Worm (Caenorhabditis elegans) whole organism, L2 larva: ENCODE results near the gene Y34B4A.10.
A peak's percentile ranks its signal among the peaks of the same experiment; 100 is the strongest.

Experiments used
- C34F6.9 ChIP-seq: fragments of 150-350 bp; optimal IDR thresholded peaks from 2 replicates; lab custom pipeline; 2014; ENCODE audit warnings: missing biosample characterization, missing genetic modification characterization
- R02D3.7 ChIP-seq: fragments of 150-350 bp; optimal IDR thresholded peaks from 2 replicates; lab custom pipeline; 2014; ENCODE audit warnings: missing biosample characterization, missing genetic modification characterization
- Y55F3AM.14 ChIP-seq: fragments of 200-800 bp; sonication (Bioruptor generic); optimal IDR thresholded peaks from 2 replicates; lab custom pipeline; 2018; ENCODE audit warnings: mild to moderate bottlenecking, missing genetic modification characterization, missing compliant biosample characterization
- alr-1 ChIP-seq: fragments of 150-350 bp; optimal IDR thresholded peaks from 2 replicates; lab custom pipeline; 2014; ENCODE audit warnings: missing biosample characterization, missing genetic modification characterization
- aly-2 ChIP-seq: fragments of 150-350 bp; optimal IDR thresholded peaks from 2 replicates; lab custom pipeline; 2014; ENCODE audit warnings: missing biosample characterization, missing genetic modification characterization
- ama-1 ChIP-seq: fragments of 150-350 bp; optimal IDR thresholded peaks from 2 replicates; lab custom pipeline; 2018; ENCODE audit warnings: inconsistent platforms
- blmp-1 ChIP-seq: sonication (generic microtip); optimal IDR thresholded peaks from 2 replicates; lab custom pipeline; 2017; ENCODE audit warnings: missing genetic modification characterization, mild to moderate bottlenecking, missing compliant biosample characterization, antibody characterized with exemption, moderate library complexity; ENCODE audit not compliant: insufficient read depth
- crh-2 ChIP-seq: sonication (generic microtip); optimal IDR thresholded peaks from 2 replicates; lab custom pipeline; 2017; ENCODE audit warnings: missing biosample characterization, missing genetic modification characterization
- dmd-4 ChIP-seq: sonication (generic microtip); optimal IDR thresholded peaks from 2 replicates; lab custom pipeline; 2017; ENCODE audit warnings: missing biosample characterization, missing genetic modification characterization
- elt-1 ChIP-seq: fragments of 150-350 bp; optimal IDR thresholded peaks from 2 replicates; lab custom pipeline; 2014; ENCODE audit warnings: missing biosample characterization, missing genetic modification characterization
- elt-3 ChIP-seq: sonication (generic microtip); optimal IDR thresholded peaks from 2 replicates; lab custom pipeline; 2017; ENCODE audit warnings: missing biosample characterization, missing genetic modification characterization
- fos-1 ChIP-seq: fragments of 150-350 bp; optimal IDR thresholded peaks from 2 replicates; lab custom pipeline; 2014; ENCODE audit warnings: missing biosample characterization, missing genetic modification characterization
- gmeb-1 ChIP-seq: fragments of 150-350 bp; optimal IDR thresholded peaks from 2 replicates; lab custom pipeline; 2014; ENCODE audit warnings: missing biosample characterization, missing genetic modification characterization
- lin-11 ChIP-seq: fragments of 150-350 bp; sonication (generic microtip); optimal IDR thresholded peaks from 2 replicates; lab custom pipeline; 2014; ENCODE audit warnings: missing biosample characterization, missing genetic modification characterization, inconsistent platforms, mixed read lengths
- lin-39 ChIP-seq: fragments of 150-350 bp; optimal IDR thresholded peaks from 2 replicates; lab custom pipeline; 2014; ENCODE audit warnings: missing biosample characterization, missing genetic modification reagents, missing genetic modification characterization
- mbf-1 ChIP-seq: sonication (generic microtip); optimal IDR thresholded peaks from 2 replicates; lab custom pipeline; 2017; ENCODE audit warnings: missing biosample characterization, missing genetic modification characterization
- mdl-1 ChIP-seq, 2 experiments: fragments of 150-350 bp in 1 of 2; sonication (generic microtip) in 1 of 2; optimal IDR thresholded peaks; 2 replicates each; lab custom pipeline; 2017; ENCODE audit warnings: missing biosample characterization in 2 of 2, missing genetic modification characterization in 2 of 2
- nhr-129 ChIP-seq: fragments of 150-350 bp; optimal IDR thresholded peaks from 2 replicates; lab custom pipeline; 2014; ENCODE audit warnings: missing biosample characterization, missing genetic modification characterization
- nhr-21 ChIP-seq: fragments of 150-350 bp; optimal IDR thresholded peaks from 2 replicates; lab custom pipeline; 2014; ENCODE audit warnings: missing biosample characterization, missing genetic modification characterization
- nhr-23 ChIP-seq: fragments of 150-350 bp; optimal IDR thresholded peaks from 2 replicates; lab custom pipeline; 2014; ENCODE audit warnings: missing biosample characterization, missing genetic modification reagents, missing genetic modification characterization
- nhr-237 ChIP-seq: fragments of 150-350 bp; optimal IDR thresholded peaks from 2 replicates; lab custom pipeline; 2014; ENCODE audit warnings: missing biosample characterization, missing genetic modification characterization
- nhr-25 ChIP-seq: fragments of 150-350 bp; sonication (generic microtip); optimal IDR thresholded peaks from 3 replicates; lab custom pipeline; 2014; ENCODE audit warnings: missing biosample characterization, missing genetic modification characterization
- nhr-6 ChIP-seq: fragments of 150-350 bp; optimal IDR thresholded peaks from 2 replicates; lab custom pipeline; 2014; ENCODE audit warnings: missing biosample characterization, missing genetic modification characterization
- sem-4 ChIP-seq: fragments of 150-350 bp; optimal IDR thresholded peaks from 2 replicates; lab custom pipeline; 2014; ENCODE audit warnings: missing biosample characterization, missing genetic modification reagents, missing genetic modification characterization
- skn-1 ChIP-seq: sonication (generic microtip); optimal IDR thresholded peaks from 2 replicates; lab custom pipeline; 2017; ENCODE audit warnings: missing biosample characterization, missing genetic modification characterization
- sma-3 ChIP-seq: sonication (generic microtip); optimal IDR thresholded peaks from 2 replicates; lab custom pipeline; 2016; ENCODE audit warnings: missing genetic modification reagents, missing genetic modification characterization, missing compliant biosample characterization
- sma-9 ChIP-seq, 2 experiments: fragments of 150-350 bp in 1 of 2; sonication (generic microtip) in 1 of 2; optimal IDR thresholded peaks; 2 replicates each; lab custom pipeline; 2014 to 2016; ENCODE audit warnings: missing genetic modification characterization in 2 of 2, mild to moderate bottlenecking in 1 of 2, missing biosample characterization in 1 of 2, missing compliant biosample characterization in 1 of 2, missing genetic modification reagents in 1 of 2, moderate library complexity in 1 of 2
- snpc-4 ChIP-seq: fragments of 150-350 bp; optimal IDR thresholded peaks from 2 replicates; lab custom pipeline; 2014; ENCODE audit warnings: missing biosample characterization, missing genetic modification characterization
- unc-39 ChIP-seq: fragments of 150-350 bp; optimal IDR thresholded peaks from 2 replicates; lab custom pipeline; 2014; ENCODE audit warnings: missing biosample characterization, missing genetic modification characterization
- unc-55 ChIP-seq: fragments of 150-350 bp; sonication (generic microtip); optimal IDR thresholded peaks from 3 replicates; lab custom pipeline; 2014; ENCODE audit warnings: missing biosample characterization, missing genetic modification reagents, missing genetic modification characterization
- unc-62 ChIP-seq: fragments of 150-350 bp; optimal IDR thresholded peaks from 2 replicates; lab custom pipeline; 2014; ENCODE audit warnings: missing biosample characterization, missing genetic modification reagents, missing genetic modification characterization
- zag-1 ChIP-seq: fragments of 150-350 bp; optimal IDR thresholded peaks from 2 replicates; lab custom pipeline; 2014; ENCODE audit warnings: missing biosample characterization, missing genetic modification characterization
- ztf-1 ChIP-seq: fragments of 200-800 bp; sonication (Bioruptor generic); conservative IDR thresholded peaks from 2 replicates; pipeline ENCODE4 v1.3.6; 2022; ENCODE audit warnings: missing genetic modification characterization, missing compliant biosample characterization

Gene Y34B4A.10

ce11 chrX:5249603-5250002 is at the start of gene Y34B4A.10:
Y34B4A.10 (plus strand) TSS chrX:5249903.
- TF ChIP-seq unc-62 (no peak), Y55F3AM.14 (GFP tag; lab: Kevin White, UChicago) (no peak), elt-1 (tag; lab: Kevin White, UChicago) (no peak), snpc-4 (tag; lab: Kevin White, UChicago) (no peak), nhr-237 (tag; lab: Kevin White, UChicago) (no peak), C34F6.9 (tag; lab: Kevin White, UChicago) (no peak), lin-11 (tag; lab: Kevin White, UChicago) (no peak), nhr-6 (no peak), ztf-1 (no peak), skn-1 (tag; lab: Kevin White, UChicago) (no peak), zag-1 (tag; lab: Kevin White, UChicago) (no peak), unc-55 (GFP tag; lab: Kevin White, UChicago) (no peak), sem-4 (tag; lab: Kevin White, UChicago) (no peak), nhr-23 (tag; lab: Kevin White, UChicago) (no peak), ama-1 (lab: Kevin White, UChicago) (no peak), blmp-1 (no peak), alr-1 (no peak), fos-1 (tag; lab: Kevin White, UChicago) (no peak), R02D3.7 (tag; lab: Kevin White, UChicago) (no peak), dmd-4 (tag; lab: Kevin White, UChicago) (no peak)
- TF ChIP-seq, all 48 proteins: peak for 0

DNA sequence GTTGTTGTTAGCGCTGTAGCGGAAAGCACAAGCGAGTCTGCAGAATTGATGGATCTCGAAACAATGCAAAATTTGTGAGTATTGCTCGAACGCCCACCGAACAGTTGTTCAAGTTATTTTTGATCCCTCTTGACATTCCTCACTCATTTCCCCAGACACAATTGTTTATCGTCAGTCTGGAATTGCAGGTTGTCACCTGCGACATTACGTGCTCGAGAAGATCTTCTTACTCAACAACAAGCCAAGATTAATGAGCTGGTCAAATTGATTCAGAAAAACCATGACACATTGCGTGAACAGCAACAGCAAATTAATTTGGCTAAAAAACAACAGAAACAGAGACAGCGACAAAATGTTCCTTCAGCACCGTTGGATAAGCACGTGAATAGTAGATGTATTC is 47.8 kb upstream of the Y34B4A.10 start:
- TF ChIP-seq C34F6.9 (tag; lab: Kevin White, UChicago) (no peak), mdl-1 (tag; optimal IDR thresholded peaks at IDR 0.05; lab: Kevin White, UChicago) (no peak), mbf-1 (tag; lab: Kevin White, UChicago) (no peak), nhr-25 (tag; lab: Kevin White, UChicago) (no peak), blmp-1 (no peak), elt-3 (tag; lab: Kevin White, UChicago) (no peak), sma-3 (GFP tag; lab: Kevin White, UChicago) (no peak), zag-1 (tag; lab: Kevin White, UChicago) (no peak), R02D3.7 (tag; lab: Kevin White, UChicago) (no peak)

DNA sequence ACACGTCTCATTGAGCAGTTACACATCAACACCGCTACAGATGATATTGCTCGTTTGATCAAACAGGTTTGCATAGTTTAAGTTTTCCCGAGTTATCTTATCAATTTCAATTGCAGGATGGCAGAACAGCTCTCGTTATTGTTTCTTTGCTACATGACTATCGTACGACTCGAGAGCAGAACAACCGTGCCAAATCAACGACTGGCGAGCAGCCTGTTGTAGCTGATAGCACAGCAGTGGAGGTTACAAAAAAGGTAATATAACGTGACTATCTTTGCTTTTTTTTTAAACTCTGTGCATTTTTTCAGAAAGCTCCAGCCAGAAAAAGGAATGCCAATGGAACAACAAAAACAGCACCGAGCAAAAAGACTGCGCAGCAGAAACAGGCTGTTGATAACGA is 47.3 kb upstream of the Y34B4A.10 start:
- TF ChIP-seq fos-1 (tag; lab: Kevin White, UChicago) (peak; percentile 43), skn-1 (tag; lab: Kevin White, UChicago) (no peak)

ce11 chrX:5202923-5203322 is 46.8 kb upstream of the Y34B4A.10 start:
- no peak for TF ChIP-seq crh-2 (tag; lab: Kevin White, UChicago)
- TF ChIP-seq nhr-237 (tag; lab: Kevin White, UChicago) = no peak
- TF ChIP-seq lin-39 = no peak
- no peak for TF ChIP-seq R02D3.7 (tag; lab: Kevin White, UChicago)
- TF ChIP-seq sma-3 (GFP tag; lab: Kevin White, UChicago) = no peak
- TF ChIP-seq nhr-21 (tag; lab: Kevin White, UChicago) = no peak
- no peak for TF ChIP-seq unc-39
- no peak for TF ChIP-seq alr-1
- no peak for TF ChIP-seq aly-2 (tag; lab: Kevin White, UChicago)
- no peak for TF ChIP-seq gmeb-1 (tag; lab: Kevin White, UChicago)
- TF ChIP-seq nhr-6 = no peak
- TF ChIP-seq blmp-1 = no peak
- TF ChIP-seq sem-4 (tag; lab: Kevin White, UChicago) = no peak

ce11 chrX:5205561-5205960 is 44.1 kb upstream of the Y34B4A.10 start, which contains the start of gene H28G03.2:
H28G03.2 (plus strand) TSS chrX:5205760.
- no peak for TF ChIP-seq Y55F3AM.14 (GFP tag; lab: Kevin White, UChicago)
- peak; percentile 22 for TF ChIP-seq nhr-129 (tag; lab: Kevin White, UChicago)
- peak; percentile 18 for TF ChIP-seq sma-9 (GFP tag; optimal IDR thresholded peaks at IDR 0.05; lab: Kevin White, UChicago)
- TF ChIP-seq sma-9 (tag; optimal IDR thresholded peaks at IDR 0.05; lab: Kevin White, UChicago) = no peak
